Worm (Caenorhabditis elegans) whole organism, late embryonic: Measurements from ENCODE around the gene Y75B12B.10.

Experiments used
- K09A11.1 ChIP-seq: sonication (generic microtip); optimal IDR thresholded peaks from 2 replicates; lab custom pipeline; 2017; ENCODE audit warnings: antibody characterized with exemption, mild to moderate bottlenecking, missing genetic modification characterization, missing compliant biosample characterization; ENCODE audit not compliant: insufficient read depth
- Y22D7AL.16 ChIP-seq: sonication (generic microtip); optimal IDR thresholded peaks from 2 replicates; lab custom pipeline; 2016; ENCODE audit warnings: missing genetic modification characterization, missing compliant biosample characterization
- ahr-1 ChIP-seq: sonication (generic microtip); optimal IDR thresholded peaks from 2 replicates; lab custom pipeline; 2016; ENCODE audit warnings: missing genetic modification characterization, missing compliant biosample characterization
- ceh-14 ChIP-seq: sonication (generic microtip); optimal IDR thresholded peaks from 2 replicates; lab custom pipeline; 2016; ENCODE audit warnings: missing genotype, missing genetic modification characterization, missing compliant biosample characterization
- ceh-18 ChIP-seq: sonication (generic microtip); optimal IDR thresholded peaks from 2 replicates; lab custom pipeline; 2016; ENCODE audit warnings: missing genetic modification characterization, missing compliant biosample characterization
- ceh-22 ChIP-seq: sonication (generic microtip); optimal IDR thresholded peaks from 2 replicates; lab custom pipeline; 2017; ENCODE audit warnings: missing biosample characterization, missing genetic modification characterization
- ceh-30 ChIP-seq: fragments of 150-350 bp; optimal IDR thresholded peaks from 2 replicates; lab custom pipeline; 2014; ENCODE audit warnings: missing biosample characterization, missing genetic modification characterization
- ceh-31 ChIP-seq: sonication (generic microtip); optimal IDR thresholded peaks from 2 replicates; lab custom pipeline; 2016; ENCODE audit warnings: missing genetic modification characterization, missing compliant biosample characterization
- ceh-34 ChIP-seq: sonication (generic microtip); optimal IDR thresholded peaks from 2 replicates; lab custom pipeline; 2016; ENCODE audit warnings: mild to moderate bottlenecking, missing genetic modification characterization, missing compliant biosample characterization
- ceh-48 ChIP-seq: sonication (generic microtip); optimal IDR thresholded peaks from 2 replicates; lab custom pipeline; 2016; ENCODE audit warnings: missing genetic modification characterization, inconsistent platforms, missing compliant biosample characterization
- ceh-6 ChIP-seq: fragments of 200-800 bp; sonication (Bioruptor generic); optimal IDR thresholded peaks from 2 replicates; lab custom pipeline; 2018; ENCODE audit warnings: mild to moderate bottlenecking, missing genetic modification characterization, missing compliant biosample characterization
- ceh-9 ChIP-seq: sonication (generic microtip); optimal IDR thresholded peaks from 2 replicates; lab custom pipeline; 2016; ENCODE audit warnings: mild to moderate bottlenecking, missing genetic modification characterization, inconsistent platforms, missing compliant biosample characterization
- dve-1 ChIP-seq: sonication (generic microtip); optimal IDR thresholded peaks from 2 replicates; lab custom pipeline; 2017; ENCODE audit warnings: antibody characterized with exemption, mild to moderate bottlenecking, missing genetic modification characterization, missing compliant biosample characterization
- elt-2 ChIP-seq: sonication (generic microtip); optimal IDR thresholded peaks from 2 replicates; lab custom pipeline; 2016; ENCODE audit warnings: missing genetic modification reagents, missing genetic modification characterization, missing compliant biosample characterization
- elt-4 ChIP-seq: sonication (generic microtip); optimal IDR thresholded peaks from 2 replicates; lab custom pipeline; 2016; ENCODE audit warnings: missing genetic modification characterization, missing compliant biosample characterization
- ets-4 ChIP-seq: sonication (generic microtip); optimal IDR thresholded peaks from 2 replicates; lab custom pipeline; 2016; ENCODE audit warnings: missing genetic modification characterization, missing compliant biosample characterization
- eyg-1 ChIP-seq: sonication (generic microtip); optimal IDR thresholded peaks from 2 replicates; lab custom pipeline; 2016; ENCODE audit warnings: missing genotype, missing genetic modification characterization, missing compliant biosample characterization
- fax-1 ChIP-seq: sonication (generic microtip); optimal IDR thresholded peaks from 2 replicates; lab custom pipeline; 2016; ENCODE audit warnings: missing genotype, missing genetic modification characterization, missing compliant biosample characterization
- fkh-6 ChIP-seq: sonication (generic microtip); optimal IDR thresholded peaks from 2 replicates; lab custom pipeline; 2016; ENCODE audit warnings: missing genetic modification characterization, missing compliant biosample characterization
- hlh-13 ChIP-seq: fragments of 200-800 bp; sonication (Bioruptor generic); optimal IDR thresholded peaks from 2 replicates; lab custom pipeline; 2018; ENCODE audit warnings: mild to moderate bottlenecking, missing genetic modification characterization, missing compliant biosample characterization
- lim-6 ChIP-seq: sonication (generic microtip); optimal IDR thresholded peaks from 2 replicates; lab custom pipeline; 2016; ENCODE audit warnings: missing genetic modification characterization, missing compliant biosample characterization
- lin-11 ChIP-seq: fragments of 200-800 bp; sonication (Bioruptor generic); optimal IDR thresholded peaks from 2 replicates; lab custom pipeline; 2018; ENCODE audit warnings: mild to moderate bottlenecking, missing genetic modification characterization, missing compliant biosample characterization
- madf-2 ChIP-seq: sonication (generic microtip); optimal IDR thresholded peaks from 2 replicates; lab custom pipeline; 2017; ENCODE audit warnings: missing genetic modification characterization, missing compliant biosample characterization
- nfya-1 ChIP-seq: sonication (generic microtip); optimal IDR thresholded peaks from 2 replicates; lab custom pipeline; 2017; ENCODE audit warnings: missing genetic modification characterization, mild to moderate bottlenecking, missing compliant biosample characterization, antibody characterized with exemption, moderate library complexity
- nhr-11 ChIP-seq: fragments of 150-350 bp; optimal IDR thresholded peaks from 2 replicates; lab custom pipeline; 2014; ENCODE audit warnings: missing biosample characterization, missing genetic modification characterization
- npax-4 ChIP-seq: sonication (generic microtip); optimal IDR thresholded peaks from 2 replicates; lab custom pipeline; 2016; ENCODE audit warnings: missing genetic modification characterization, missing compliant biosample characterization
- odd-2 ChIP-seq: sonication (generic microtip); optimal IDR thresholded peaks from 2 replicates; lab custom pipeline; 2017; ENCODE audit warnings: antibody characterized with exemption, mild to moderate bottlenecking, missing genetic modification characterization, missing compliant biosample characterization
- pag-3 ChIP-seq: sonication (generic microtip); optimal IDR thresholded peaks from 2 replicates; lab custom pipeline; 2016; ENCODE audit warnings: missing compliant biosample characterization, missing genetic modification characterization, borderline replicate concordance
- pros-1 ChIP-seq: fragments of 150-350 bp; optimal IDR thresholded peaks from 2 replicates; lab custom pipeline; 2014; ENCODE audit warnings: missing biosample characterization, missing genetic modification reagents, missing genetic modification characterization
- rnt-1 ChIP-seq: sonication (generic microtip); optimal IDR thresholded peaks from 2 replicates; lab custom pipeline; 2016; ENCODE audit warnings: missing genetic modification characterization, missing compliant biosample characterization
- sdc-2 ChIP-seq: sonication (generic microtip); optimal IDR thresholded peaks from 2 replicates; lab custom pipeline; 2016; ENCODE audit warnings: missing genotype, missing genetic modification characterization, missing compliant biosample characterization
- sox-2 ChIP-seq: fragments of 200-800 bp; sonication (Bioruptor generic); IDR thresholded peaks from 2 replicates; pipeline ENCODE4 v1.3.6; 2022; ENCODE audit warnings: missing genetic modification reagents, missing genetic modification characterization, missing compliant biosample characterization
- sox-4 ChIP-seq: sonication (generic microtip); optimal IDR thresholded peaks from 2 replicates; lab custom pipeline; 2017; ENCODE audit warnings: mild to moderate bottlenecking, missing genetic modification characterization, inconsistent platforms, missing compliant biosample characterization
- syd-9 ChIP-seq: sonication (generic microtip); optimal IDR thresholded peaks from 2 replicates; lab custom pipeline; 2016; ENCODE audit warnings: mild to moderate bottlenecking, missing genetic modification characterization, moderate library complexity, missing compliant biosample characterization
- tbx-2 ChIP-seq: sonication (generic microtip); optimal IDR thresholded peaks from 2 replicates; lab custom pipeline; 2016; ENCODE audit warnings: missing genetic modification characterization, missing compliant biosample characterization
- tbx-7 ChIP-seq: sonication (generic microtip); optimal IDR thresholded peaks from 2 replicates; lab custom pipeline; 2016; ENCODE audit warnings: missing genotype, missing genetic modification characterization, missing compliant biosample characterization
- unc-42 ChIP-seq: sonication (generic microtip); optimal IDR thresholded peaks from 2 replicates; lab custom pipeline; 2016; ENCODE audit warnings: missing genotype, missing genetic modification characterization, missing compliant biosample characterization
- unc-55 ChIP-seq: sonication (generic microtip); optimal IDR thresholded peaks from 2 replicates; lab custom pipeline; 2017; ENCODE audit warnings: missing biosample characterization, missing genetic modification reagents, missing genetic modification characterization
- unc-86 ChIP-seq: sonication (generic microtip); optimal IDR thresholded peaks from 2 replicates; lab custom pipeline; 2016; ENCODE audit warnings: missing genetic modification characterization, missing compliant biosample characterization
- zip-5 ChIP-seq: sonication (generic microtip); optimal IDR thresholded peaks from 2 replicates; lab custom pipeline; 2016; ENCODE audit warnings: missing genetic modification characterization, missing compliant biosample characterization
- ztf-16 ChIP-seq: sonication (generic microtip); optimal IDR thresholded peaks from 2 replicates; lab custom pipeline; 2017; ENCODE audit warnings: missing genetic modification characterization, missing compliant biosample characterization

The Y75B12B.10 gene

ce11 chrV:15187083-15188057, 12.5 kb upstream of the Y75B12B.10 start, which contains the start of the genes cyn-7 and bath-36:
cyn-7 (minus strand) TSS chrV:15187378.
bath-36 (plus strand) TSS chrV:15187888.
- TF ChIP-seq sdc-2 (tag; lab: Kevin White, UChicago) (no peak), ceh-18 (tag; lab: Kevin White, UChicago) (peak; percentile 48), ahr-1 (no peak), odd-2 (tag; lab: Kevin White, UChicago) (no peak), npax-4 (tag; lab: Kevin White, UChicago) (no peak), ztf-16 (tag; lab: Kevin White, UChicago) (no peak), unc-55 (GFP tag; lab: Kevin White, UChicago) (peak; percentile 1), ets-4 (peak; percentile 13), unc-42 (peak; percentile 29), eyg-1 (tag; lab: Kevin White, UChicago) (no peak), nhr-11 (tag; lab: Kevin White, UChicago) (no peak), elt-4 (tag; lab: Kevin White, UChicago) (no peak), tbx-2 (tag; lab: Kevin White, UChicago) (peak; percentile 39), elt-2 (peak; percentile 27), lim-6 (tag; lab: Kevin White, UChicago) (no peak), nfya-1 (tag; lab: Kevin White, UChicago) (peak; percentile 46), ceh-34 (tag; lab: Kevin White, UChicago) (peak; percentile 13), ceh-6 (GFP tag; lab: Kevin White, UChicago) (no peak), ceh-31 (tag; lab: Kevin White, UChicago) (peak; percentile 36), K09A11.1 (tag; lab: Kevin White, UChicago) (no peak), lin-11 (tag; lab: Kevin White, UChicago) (no peak)
- TF ChIP-seq, all 69 proteins: peak for 9

ce11 chrV:15189567-15189966, 10.3 kb upstream of the Y75B12B.10 start, which contains the start of gene cyn-3:
cyn-3 (plus strand) TSS chrV:15189927.
- TF ChIP-seq rnt-1 (no peak), ceh-6 (GFP tag; lab: Kevin White, UChicago) (no peak), elt-2 (no peak), ceh-18 (tag; lab: Kevin White, UChicago) (peak; percentile 36), fkh-6 (no peak), pag-3 (tag; lab: Kevin White, UChicago) (no peak), hlh-13 (GFP tag; lab: Kevin White, UChicago) (no peak), sox-4 (tag; lab: Kevin White, UChicago) (no peak), unc-42 (peak; percentile 76), fax-1 (no peak), unc-86 (tag; lab: Kevin White, UChicago) (no peak), unc-55 (GFP tag; lab: Kevin White, UChicago) (peak; percentile 40), sox-2 (no peak), tbx-2 (tag; lab: Kevin White, UChicago) (peak; percentile 16), nfya-1 (tag; lab: Kevin White, UChicago) (peak; percentile 66), odd-2 (tag; lab: Kevin White, UChicago) (no peak), zip-5 (tag; lab: Kevin White, UChicago) (no peak), pros-1 (tag; lab: Kevin White, UChicago) (peak; percentile 12), Y22D7AL.16 (tag; lab: Kevin White, UChicago) (no peak), ceh-14 (tag; lab: Kevin White, UChicago) (no peak), ceh-31 (tag; lab: Kevin White, UChicago) (peak; percentile 63), ceh-22 (no peak), ahr-1 (no peak), syd-9 (no peak), ceh-9 (tag; lab: Kevin White, UChicago) (no peak), ceh-48 (peak; percentile 30), ceh-30 (no peak), ztf-16 (tag; lab: Kevin White, UChicago) (no peak), dve-1 (tag; lab: Kevin White, UChicago) (peak; percentile 58), tbx-7 (tag; lab: Kevin White, UChicago) (no peak), madf-2 (tag; lab: Kevin White, UChicago) (no peak)
- TF ChIP-seq, all 69 proteins: peak for 9
